Worm (Caenorhabditis elegans) whole organism, late embryonic: ENCODE data around the gene W02D7.5.

Source experiments
- C08G9.2 ChIP-seq: sonication (generic microtip); optimal IDR thresholded peaks from 2 replicates; lab custom pipeline; 2016; ENCODE audit warnings: mild to moderate bottlenecking, missing genetic modification characterization, moderate library complexity, missing compliant biosample characterization
- C38D4.7 ChIP-seq: fragments of 200-800 bp; sonication (Bioruptor generic); optimal IDR thresholded peaks from 2 replicates; lab custom pipeline; 2018; ENCODE audit warnings: mild to moderate bottlenecking, missing genetic modification characterization, moderate library complexity, missing compliant biosample characterization
- K09A11.1 ChIP-seq: sonication (generic microtip); optimal IDR thresholded peaks from 2 replicates; lab custom pipeline; 2017; ENCODE audit warnings: antibody characterized with exemption, mild to moderate bottlenecking, missing genetic modification characterization, missing compliant biosample characterization; ENCODE audit not compliant: insufficient read depth
- T23F11.4 ChIP-seq: fragments of 200-800 bp; sonication (Bioruptor generic); optimal IDR thresholded peaks from 2 replicates; lab custom pipeline; 2018; ENCODE audit warnings: mild to moderate bottlenecking, missing genetic modification characterization, missing compliant biosample characterization
- ama-1 ChIP-seq: fragments of 150-350 bp; optimal IDR thresholded peaks from 2 replicates; lab custom pipeline; 2014
- ceh-14 ChIP-seq: sonication (generic microtip); optimal IDR thresholded peaks from 2 replicates; lab custom pipeline; 2016; ENCODE audit warnings: missing genotype, missing genetic modification characterization, missing compliant biosample characterization
- ceh-19 ChIP-seq: fragments of 200-800 bp; sonication (Bioruptor generic); optimal IDR thresholded peaks from 2 replicates; lab custom pipeline; 2018; ENCODE audit warnings: mild to moderate bottlenecking, missing genetic modification characterization, missing compliant biosample characterization
- ceh-22 ChIP-seq: sonication (generic microtip); optimal IDR thresholded peaks from 2 replicates; lab custom pipeline; 2017; ENCODE audit warnings: missing biosample characterization, missing genetic modification characterization
- ceh-30 ChIP-seq: fragments of 150-350 bp; optimal IDR thresholded peaks from 2 replicates; lab custom pipeline; 2014; ENCODE audit warnings: missing biosample characterization, missing genetic modification characterization
- ceh-31 ChIP-seq: sonication (generic microtip); optimal IDR thresholded peaks from 2 replicates; lab custom pipeline; 2016; ENCODE audit warnings: missing genetic modification characterization, missing compliant biosample characterization
- ceh-45 ChIP-seq: fragments of 200-800 bp; sonication (Bioruptor generic); IDR thresholded peaks from 2 replicates; pipeline ENCODE4 v1.3.6; 2022; ENCODE audit warnings: missing genetic modification reagents, missing genetic modification characterization, missing compliant biosample characterization
- ceh-6 ChIP-seq: fragments of 200-800 bp; sonication (Bioruptor generic); optimal IDR thresholded peaks from 2 replicates; lab custom pipeline; 2018; ENCODE audit warnings: mild to moderate bottlenecking, missing genetic modification characterization, missing compliant biosample characterization
- ceh-9 ChIP-seq: sonication (generic microtip); optimal IDR thresholded peaks from 2 replicates; lab custom pipeline; 2016; ENCODE audit warnings: mild to moderate bottlenecking, missing genetic modification characterization, inconsistent platforms, missing compliant biosample characterization
- che-1 ChIP-seq: sonication (generic microtip); optimal IDR thresholded peaks from 2 replicates; lab custom pipeline; 2016; ENCODE audit warnings: mild to moderate bottlenecking, missing genetic modification characterization, missing compliant biosample characterization
- dmd-4 ChIP-seq: sonication (generic microtip); optimal IDR thresholded peaks from 2 replicates; lab custom pipeline; 2016; ENCODE audit warnings: borderline replicate concordance, missing genetic modification characterization, missing compliant biosample characterization
- elt-4 ChIP-seq: sonication (generic microtip); optimal IDR thresholded peaks from 2 replicates; lab custom pipeline; 2016; ENCODE audit warnings: missing genetic modification characterization, missing compliant biosample characterization
- eyg-1 ChIP-seq: sonication (generic microtip); optimal IDR thresholded peaks from 2 replicates; lab custom pipeline; 2016; ENCODE audit warnings: missing genotype, missing genetic modification characterization, missing compliant biosample characterization
- fkh-10 ChIP-seq: fragments of 150-350 bp; optimal IDR thresholded peaks from 2 replicates; lab custom pipeline; 2014; ENCODE audit warnings: missing biosample characterization, missing genetic modification reagents, missing genetic modification characterization
- fkh-6 ChIP-seq: sonication (generic microtip); optimal IDR thresholded peaks from 2 replicates; lab custom pipeline; 2016; ENCODE audit warnings: missing genetic modification characterization, missing compliant biosample characterization
- hlh-15 ChIP-seq: sonication (generic microtip); optimal IDR thresholded peaks from 2 replicates; lab custom pipeline; 2016; ENCODE audit warnings: missing genetic modification characterization, missing compliant biosample characterization
- hlh-30 ChIP-seq: sonication (generic microtip); optimal IDR thresholded peaks from 2 replicates; lab custom pipeline; 2017; ENCODE audit warnings: antibody characterized with exemption, missing genetic modification characterization, missing compliant biosample characterization; ENCODE audit not compliant: insufficient read depth
- lim-6 ChIP-seq: sonication (generic microtip); optimal IDR thresholded peaks from 2 replicates; lab custom pipeline; 2016; ENCODE audit warnings: missing genetic modification characterization, missing compliant biosample characterization
- lin-11 ChIP-seq: fragments of 200-800 bp; sonication (Bioruptor generic); optimal IDR thresholded peaks from 2 replicates; lab custom pipeline; 2018; ENCODE audit warnings: mild to moderate bottlenecking, missing genetic modification characterization, missing compliant biosample characterization
- madf-2 ChIP-seq: sonication (generic microtip); optimal IDR thresholded peaks from 2 replicates; lab custom pipeline; 2017; ENCODE audit warnings: missing genetic modification characterization, missing compliant biosample characterization
- nfya-1 ChIP-seq: sonication (generic microtip); optimal IDR thresholded peaks from 2 replicates; lab custom pipeline; 2017; ENCODE audit warnings: missing genetic modification characterization, mild to moderate bottlenecking, missing compliant biosample characterization, antibody characterized with exemption, moderate library complexity
- nhr-232 ChIP-seq: sonication (generic microtip); optimal IDR thresholded peaks from 2 replicates; lab custom pipeline; 2016; ENCODE audit warnings: missing genetic modification characterization, missing compliant biosample characterization
- npax-4 ChIP-seq: sonication (generic microtip); optimal IDR thresholded peaks from 2 replicates; lab custom pipeline; 2016; ENCODE audit warnings: missing genetic modification characterization, missing compliant biosample characterization
- odd-2 ChIP-seq: sonication (generic microtip); optimal IDR thresholded peaks from 2 replicates; lab custom pipeline; 2017; ENCODE audit warnings: antibody characterized with exemption, mild to moderate bottlenecking, missing genetic modification characterization, missing compliant biosample characterization
- pat-9 ChIP-seq: fragments of 200-800 bp; sonication (Bioruptor generic); optimal IDR thresholded peaks from 2 replicates; lab custom pipeline; 2018; ENCODE audit warnings: mild to moderate bottlenecking, missing genetic modification characterization, moderate library complexity, missing compliant biosample characterization
- pha-2 ChIP-seq: sonication (generic microtip); optimal IDR thresholded peaks from 2 replicates; lab custom pipeline; 2017; ENCODE audit warnings: mild to moderate bottlenecking, missing genetic modification characterization, missing compliant biosample characterization
- pha-4 ChIP-seq: fragments of 150-350 bp; optimal IDR thresholded peaks from 2 replicates; lab custom pipeline; 2018; ENCODE audit warnings: missing biosample characterization, missing genetic modification reagents, missing genetic modification characterization
- pqm-1 ChIP-seq: sonication (generic microtip); optimal IDR thresholded peaks from 2 replicates; lab custom pipeline; 2016; ENCODE audit warnings: missing genetic modification characterization, missing compliant biosample characterization
- ref-2 ChIP-seq: sonication (generic microtip); optimal IDR thresholded peaks from 2 replicates; lab custom pipeline; 2016; ENCODE audit warnings: missing genetic modification characterization, missing compliant biosample characterization
- sdc-2 ChIP-seq: sonication (generic microtip); optimal IDR thresholded peaks from 2 replicates; lab custom pipeline; 2016; ENCODE audit warnings: missing genotype, missing genetic modification characterization, missing compliant biosample characterization
- sox-2 ChIP-seq: fragments of 200-800 bp; sonication (Bioruptor generic); IDR thresholded peaks from 2 replicates; pipeline ENCODE4 v1.3.6; 2022; ENCODE audit warnings: missing genetic modification reagents, missing genetic modification characterization, missing compliant biosample characterization
- syd-9 ChIP-seq: sonication (generic microtip); optimal IDR thresholded peaks from 2 replicates; lab custom pipeline; 2016; ENCODE audit warnings: mild to moderate bottlenecking, missing genetic modification characterization, moderate library complexity, missing compliant biosample characterization
- tbx-7 ChIP-seq: sonication (generic microtip); optimal IDR thresholded peaks from 2 replicates; lab custom pipeline; 2016; ENCODE audit warnings: missing genotype, missing genetic modification characterization, missing compliant biosample characterization
- unc-86 ChIP-seq: sonication (generic microtip); optimal IDR thresholded peaks from 2 replicates; lab custom pipeline; 2016; ENCODE audit warnings: missing genetic modification characterization, missing compliant biosample characterization

Gene W02D7.5

DNA sequence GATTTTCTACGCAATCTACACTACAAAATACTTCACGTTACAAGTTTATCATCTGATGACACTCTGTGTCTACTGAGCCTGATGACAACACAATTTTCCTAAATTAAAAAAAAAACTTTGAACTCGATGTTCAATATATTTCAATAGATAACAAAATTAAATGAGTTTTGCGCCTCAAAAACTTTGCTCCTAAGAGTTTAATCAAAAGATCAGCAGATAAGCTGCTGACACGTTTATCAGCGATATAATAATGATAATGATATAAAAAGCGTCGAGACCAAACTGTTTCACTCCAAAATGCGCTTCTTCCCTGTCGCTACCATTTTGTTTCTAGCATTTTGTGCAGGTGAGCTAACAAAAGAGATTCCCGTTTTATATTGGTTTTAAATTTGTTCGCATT, 8.6 kb upstream of the W02D7.5 start, which contains the start of gene clec-218:
clec-218 (plus strand) TSS at position 262 of the 400 bp plus-strand sequence.
- TF ChIP-seq nfya-1 (tag; lab: Kevin White, UChicago): no peak
- TF ChIP-seq madf-2 (tag; lab: Kevin White, UChicago): no peak
- no peak for TF ChIP-seq unc-86
- TF ChIP-seq eyg-1 (tag; lab: Kevin White, UChicago): no peak
- TF ChIP-seq ceh-30 (tag; lab: Kevin White, UChicago): no peak
- no peak for TF ChIP-seq ceh-45
- no peak for TF ChIP-seq sdc-2

DNA sequence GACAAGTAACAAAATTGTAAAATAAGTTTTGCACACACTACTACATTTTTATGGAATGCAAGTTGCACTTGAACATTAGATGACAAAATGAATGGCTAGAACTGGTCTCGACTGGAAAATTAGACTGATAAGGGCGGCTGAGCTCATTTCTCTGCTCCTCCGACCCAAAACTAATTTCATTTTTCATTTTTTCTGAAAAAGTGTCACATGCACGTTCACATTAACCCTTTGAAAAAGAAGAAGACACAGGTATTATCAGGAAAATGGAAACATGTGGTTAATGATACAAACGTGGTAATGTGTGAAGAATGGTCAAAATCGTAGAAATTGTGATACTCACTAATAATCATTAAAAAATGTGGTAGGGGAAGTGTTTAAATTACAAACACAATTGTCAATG, 8.0 kb upstream of the W02D7.5 start:
- TF ChIP-seq ceh-19: no peak
- TF ChIP-seq ref-2 (tag; lab: Kevin White, UChicago): no peak
- TF ChIP-seq ama-1 (lab: Kevin White, UChicago): no peak
- TF ChIP-seq ceh-31: no peak
- no peak for TF ChIP-seq elt-4 (tag; lab: Kevin White, UChicago)
- no peak for TF ChIP-seq pha-2 (tag; lab: Kevin White, UChicago)
- no peak for TF ChIP-seq hlh-15 (tag; lab: Kevin White, UChicago)
- no peak for TF ChIP-seq nhr-232
- no peak for TF ChIP-seq ceh-45
- TF ChIP-seq che-1 (tag; lab: Kevin White, UChicago): no peak
- no peak for TF ChIP-seq pqm-1
- no peak for TF ChIP-seq ceh-22 (tag; lab: Kevin White, UChicago)
- TF ChIP-seq T23F11.4 (GFP tag; lab: Kevin White, UChicago): no peak
- no peak for TF ChIP-seq lin-11 (tag; lab: Kevin White, UChicago)
- no peak for TF ChIP-seq dmd-4 (tag; lab: Kevin White, UChicago)
- TF ChIP-seq C08G9.2 (tag; lab: Kevin White, UChicago): no peak
- no peak for TF ChIP-seq ceh-14 (tag; lab: Kevin White, UChicago)
- no peak for TF ChIP-seq fkh-10 (GFP tag; lab: Kevin White, UChicago)
- no peak for TF ChIP-seq fkh-6 (tag; lab: Kevin White, UChicago)
- no peak for TF ChIP-seq eyg-1 (tag; lab: Kevin White, UChicago)

DNA sequence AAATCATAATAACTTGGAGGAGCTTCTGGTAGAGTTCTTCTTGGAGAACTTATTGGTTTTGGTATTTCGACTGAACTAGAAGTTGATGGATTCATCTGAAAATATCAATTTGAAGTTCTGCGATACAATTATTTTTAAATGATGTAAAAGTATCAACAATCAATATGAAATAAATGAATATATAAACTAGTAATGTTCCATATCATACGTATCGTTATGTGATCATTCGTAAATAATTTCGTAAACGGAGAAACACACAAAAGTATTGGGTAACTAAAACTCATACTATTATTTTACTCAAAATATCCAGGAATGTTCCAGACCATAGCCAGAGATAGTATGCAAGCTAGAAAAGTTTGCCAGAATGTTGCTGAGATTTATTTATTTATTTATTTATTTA, 7.3 kb upstream of the W02D7.5 start, which contains the start of gene W02D7.8:
W02D7.8 (minus strand) TSS at position 101 of the 400 bp plus-strand sequence.
- TF ChIP-seq ceh-14 (tag; lab: Kevin White, UChicago) (no peak), dmd-4 (tag; lab: Kevin White, UChicago) (no peak), hlh-30 (tag; lab: Kevin White, UChicago) (no peak), pat-9 (tag; lab: Kevin White, UChicago) (no peak), ama-1 (lab: Kevin White, UChicago) (no peak), nfya-1 (tag; lab: Kevin White, UChicago) (no peak), fkh-10 (GFP tag; lab: Kevin White, UChicago) (no peak), tbx-7 (tag; lab: Kevin White, UChicago) (no peak), lin-11 (tag; lab: Kevin White, UChicago) (no peak), fkh-6 (tag; lab: Kevin White, UChicago) (no peak), ceh-31 (no peak), sox-2 (GFP tag; lab: Robert Waterston, UW) (no peak), K09A11.1 (tag; lab: Kevin White, UChicago) (no peak)
- TF ChIP-seq, all 69 proteins: peak for 0

DNA sequence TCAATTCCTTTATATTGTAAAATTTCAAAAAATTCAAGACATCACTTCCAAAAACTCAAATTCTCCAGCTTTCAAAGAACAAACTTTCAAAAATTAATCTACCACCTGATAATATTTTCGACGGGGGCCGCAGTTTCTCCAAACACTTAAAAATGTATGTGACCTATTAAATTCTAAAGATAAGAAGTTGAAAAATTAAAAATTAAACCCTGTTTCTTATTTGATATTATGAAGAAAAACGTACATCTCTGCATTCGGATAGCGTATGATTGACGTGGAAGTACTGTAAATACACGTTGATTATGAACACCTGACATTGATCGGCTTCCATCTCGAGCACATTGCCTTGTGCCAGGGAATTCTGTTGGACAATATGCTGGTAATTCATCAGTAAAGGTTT, 6.9 kb upstream of the W02D7.5 start:
- TF ChIP-seq ceh-31: no peak
- no peak for TF ChIP-seq fkh-10 (GFP tag; lab: Kevin White, UChicago)
- TF ChIP-seq pha-2 (tag; lab: Kevin White, UChicago): no peak
- no peak for TF ChIP-seq pqm-1
- no peak for TF ChIP-seq odd-2 (tag; lab: Kevin White, UChicago)
- TF ChIP-seq ceh-9: no peak
- no peak for TF ChIP-seq elt-4 (tag; lab: Kevin White, UChicago)
- TF ChIP-seq pha-4 (tag; lab: Kevin White, UChicago): no peak
- TF ChIP-seq eyg-1 (tag; lab: Kevin White, UChicago): no peak
- TF ChIP-seq npax-4: no peak
- no peak for TF ChIP-seq K09A11.1 (tag; lab: Kevin White, UChicago)
- TF ChIP-seq pat-9 (tag; lab: Kevin White, UChicago): no peak
- TF ChIP-seq syd-9: no peak
- no peak for TF ChIP-seq che-1 (tag; lab: Kevin White, UChicago)
- no peak for TF ChIP-seq tbx-7 (tag; lab: Kevin White, UChicago)
- no peak for TF ChIP-seq lim-6 (tag; lab: Kevin White, UChicago)
- no peak for TF ChIP-seq ceh-6 (GFP tag; lab: Kevin White, UChicago)
- TF ChIP-seq C38D4.7: no peak
- no peak for TF ChIP-seq sox-2 (GFP tag; lab: Robert Waterston, UW)
